Worm (Caenorhabditis elegans) whole organism, L4/young adult: ENCODE data around the gene zyg-9.

Source experiments
- dao-5 ChIP-seq: sonication (generic microtip); optimal IDR thresholded peaks from 2 replicates; lab custom pipeline; 2016; ENCODE audit warnings: missing genotype, missing genetic modification characterization, moderate library complexity, missing compliant biosample characterization
- him-1 ChIP-seq: sonication (generic microtip); optimal IDR thresholded peaks from 2 replicates; lab custom pipeline; 2016; ENCODE audit warnings: missing genotype, missing genetic modification reagents, missing genetic modification characterization, missing compliant biosample characterization

- TF ChIP-seq him-1 (no peak), dao-5 (tag; lab: Kevin White, UChicago) (no peak)
Observed at ce11 chrII:8467809-8468208, 10.2 kb downstream of the zyg-9 start, which contains the start of gene M05D6.2.
